Worm (Caenorhabditis elegans): ENCODE measurements around the gene ugt-57.

DNA sequence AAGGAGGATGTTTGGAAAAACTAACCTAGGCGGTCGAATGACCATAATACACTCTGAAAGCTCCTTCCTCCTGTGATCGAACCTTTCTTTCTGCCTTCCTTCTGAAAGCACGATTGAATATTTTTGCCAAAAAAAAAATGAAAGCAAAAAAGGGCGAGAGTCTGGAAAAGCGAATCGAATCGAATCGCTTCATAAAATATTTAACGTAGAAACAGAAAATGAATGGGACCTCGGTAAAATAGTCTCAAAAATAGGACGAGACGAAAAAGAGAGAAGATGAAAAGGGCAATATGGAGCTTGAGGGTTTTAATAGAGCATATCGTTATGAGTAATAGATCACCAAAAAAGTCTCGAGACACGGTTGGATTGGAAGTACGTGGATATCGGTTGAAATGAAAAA is 35.2 kb upstream of the ugt-57 start, which contains the start of gene inx-1:
- TF ChIP-seq ceh-82 (tag; optimal IDR thresholded peaks at IDR 0.05) (no peak), lsy-2 (tag; optimal IDR thresholded peaks at IDR 0.05) (no peak), nhr-6 (tag; optimal IDR thresholded peaks at IDR 0.05) (no peak), unc-39 (tag; optimal IDR thresholded peaks at IDR 0.05) (no peak), ceh-16 (tag; optimal IDR thresholded peaks at IDR 0.05) (no peak), alr-1 (tag; optimal IDR thresholded peaks at IDR 0.05) (no peak), ztf-4 (tag; optimal IDR thresholded peaks at IDR 0.05) (no peak), elt-3 (tag; optimal IDR thresholded peaks at IDR 0.05) (no peak), snpc-4 (tag; optimal IDR thresholded peaks at IDR 0.05) (no peak), zag-1 (tag; optimal IDR thresholded peaks at IDR 0.05) (no peak), nhr-12 (tag; optimal IDR thresholded peaks at IDR 0.05) (no peak), nhr-11 (tag; optimal IDR thresholded peaks at IDR 0.05) (no peak), nhr-237 (tag; optimal IDR thresholded peaks at IDR 0.05) (no peak)
